Worm (Caenorhabditis elegans) whole organism, L2 larva: Measurements from ENCODE around the gene emc-2.
A peak's percentile ranks its signal among the peaks of the same experiment; 100 is the strongest.

Source experiments
- R02D3.7 ChIP-seq: fragments of 150-350 bp; optimal IDR thresholded peaks from 2 replicates; lab custom pipeline; 2014; ENCODE audit warnings: missing biosample characterization, missing genetic modification characterization
- Y55F3AM.14 ChIP-seq: fragments of 200-800 bp; sonication (Bioruptor generic); optimal IDR thresholded peaks from 2 replicates; lab custom pipeline; 2018; ENCODE audit warnings: mild to moderate bottlenecking, missing genetic modification characterization, missing compliant biosample characterization
- ZK546.5 ChIP-seq: sonication (generic microtip); optimal IDR thresholded peaks from 2 replicates; lab custom pipeline; 2017; ENCODE audit warnings: missing biosample characterization, missing genetic modification characterization
- alr-1 ChIP-seq: fragments of 150-350 bp; optimal IDR thresholded peaks from 2 replicates; lab custom pipeline; 2014; ENCODE audit warnings: missing biosample characterization, missing genetic modification characterization
- ama-1 ChIP-seq: fragments of 150-350 bp; optimal IDR thresholded peaks from 2 replicates; lab custom pipeline; 2018; ENCODE audit warnings: inconsistent platforms
- blmp-1 ChIP-seq: sonication (generic microtip); optimal IDR thresholded peaks from 2 replicates; lab custom pipeline; 2017; ENCODE audit warnings: missing genetic modification characterization, mild to moderate bottlenecking, missing compliant biosample characterization, antibody characterized with exemption, moderate library complexity; ENCODE audit not compliant: insufficient read depth
- ceh-82 ChIP-seq: fragments of 150-350 bp; optimal IDR thresholded peaks from 2 replicates; lab custom pipeline; 2014; ENCODE audit warnings: missing biosample characterization, missing genetic modification characterization
- crh-2 ChIP-seq: sonication (generic microtip); optimal IDR thresholded peaks from 2 replicates; lab custom pipeline; 2017; ENCODE audit warnings: missing biosample characterization, missing genetic modification characterization
- dmd-4 ChIP-seq: sonication (generic microtip); optimal IDR thresholded peaks from 2 replicates; lab custom pipeline; 2017; ENCODE audit warnings: missing biosample characterization, missing genetic modification characterization
- egl-27 ChIP-seq: sonication (generic microtip); optimal IDR thresholded peaks from 3 replicates; lab custom pipeline; 2017; ENCODE audit warnings: missing biosample characterization, missing genetic modification reagents, missing genetic modification characterization
- elt-1 ChIP-seq: fragments of 150-350 bp; optimal IDR thresholded peaks from 2 replicates; lab custom pipeline; 2014; ENCODE audit warnings: missing biosample characterization, missing genetic modification characterization
- gmeb-1 ChIP-seq: fragments of 150-350 bp; optimal IDR thresholded peaks from 2 replicates; lab custom pipeline; 2014; ENCODE audit warnings: missing biosample characterization, missing genetic modification characterization
- lin-39 ChIP-seq: fragments of 150-350 bp; optimal IDR thresholded peaks from 2 replicates; lab custom pipeline; 2014; ENCODE audit warnings: missing biosample characterization, missing genetic modification reagents, missing genetic modification characterization
- lsy-2 ChIP-seq, 2 experiments: fragments of 150-350 bp in 1 of 2; sonication (generic microtip) in 1 of 2; optimal IDR thresholded peaks; 2 replicates each; lab custom pipeline; 2014 to 2017; ENCODE audit warnings: missing biosample characterization in 2 of 2, missing genetic modification characterization in 2 of 2
- mab-5 ChIP-seq: fragments of 150-350 bp; optimal IDR thresholded peaks from 2 replicates; lab custom pipeline; 2014; ENCODE audit warnings: missing biosample characterization, missing genetic modification characterization
- mbf-1 ChIP-seq: sonication (generic microtip); optimal IDR thresholded peaks from 2 replicates; lab custom pipeline; 2017; ENCODE audit warnings: missing biosample characterization, missing genetic modification characterization
- nhr-10 ChIP-seq: sonication (generic microtip); optimal IDR thresholded peaks from 2 replicates; lab custom pipeline; 2017; ENCODE audit warnings: missing biosample characterization, missing genetic modification characterization
- nhr-12 ChIP-seq: fragments of 150-350 bp; optimal IDR thresholded peaks from 2 replicates; lab custom pipeline; 2014; ENCODE audit warnings: missing biosample characterization, missing genetic modification characterization
- nhr-129 ChIP-seq: fragments of 150-350 bp; optimal IDR thresholded peaks from 2 replicates; lab custom pipeline; 2014; ENCODE audit warnings: missing biosample characterization, missing genetic modification characterization
- nhr-21 ChIP-seq: fragments of 150-350 bp; optimal IDR thresholded peaks from 2 replicates; lab custom pipeline; 2014; ENCODE audit warnings: missing biosample characterization, missing genetic modification characterization
- nhr-23 ChIP-seq: fragments of 150-350 bp; optimal IDR thresholded peaks from 2 replicates; lab custom pipeline; 2014; ENCODE audit warnings: missing biosample characterization, missing genetic modification reagents, missing genetic modification characterization
- nhr-237 ChIP-seq: fragments of 150-350 bp; optimal IDR thresholded peaks from 2 replicates; lab custom pipeline; 2014; ENCODE audit warnings: missing biosample characterization, missing genetic modification characterization
- nhr-25 ChIP-seq: fragments of 150-350 bp; sonication (generic microtip); optimal IDR thresholded peaks from 3 replicates; lab custom pipeline; 2014; ENCODE audit warnings: missing biosample characterization, missing genetic modification characterization
- sem-4 ChIP-seq: fragments of 150-350 bp; optimal IDR thresholded peaks from 2 replicates; lab custom pipeline; 2014; ENCODE audit warnings: missing biosample characterization, missing genetic modification reagents, missing genetic modification characterization
- sma-3 ChIP-seq: sonication (generic microtip); optimal IDR thresholded peaks from 2 replicates; lab custom pipeline; 2016; ENCODE audit warnings: missing genetic modification reagents, missing genetic modification characterization, missing compliant biosample characterization
- sma-9 ChIP-seq, 2 experiments: fragments of 150-350 bp in 1 of 2; sonication (generic microtip) in 1 of 2; optimal IDR thresholded peaks; 2 replicates each; lab custom pipeline; 2014 to 2016; ENCODE audit warnings: missing genetic modification characterization in 2 of 2, mild to moderate bottlenecking in 1 of 2, missing biosample characterization in 1 of 2, missing compliant biosample characterization in 1 of 2, missing genetic modification reagents in 1 of 2, moderate library complexity in 1 of 2
- unc-39 ChIP-seq: fragments of 150-350 bp; optimal IDR thresholded peaks from 2 replicates; lab custom pipeline; 2014; ENCODE audit warnings: missing biosample characterization, missing genetic modification characterization
- unc-55 ChIP-seq: fragments of 150-350 bp; sonication (generic microtip); optimal IDR thresholded peaks from 3 replicates; lab custom pipeline; 2014; ENCODE audit warnings: missing biosample characterization, missing genetic modification reagents, missing genetic modification characterization
- unc-62 ChIP-seq: fragments of 150-350 bp; optimal IDR thresholded peaks from 2 replicates; lab custom pipeline; 2014; ENCODE audit warnings: missing biosample characterization, missing genetic modification reagents, missing genetic modification characterization
- zag-1 ChIP-seq: fragments of 150-350 bp; optimal IDR thresholded peaks from 2 replicates; lab custom pipeline; 2014; ENCODE audit warnings: missing biosample characterization, missing genetic modification characterization
- ztf-1 ChIP-seq: fragments of 200-800 bp; sonication (Bioruptor generic); conservative IDR thresholded peaks from 2 replicates; pipeline ENCODE4 v1.3.6; 2022; ENCODE audit warnings: missing genetic modification characterization, missing compliant biosample characterization
- ztf-11 ChIP-seq: sonication (generic microtip); optimal IDR thresholded peaks from 2 replicates; lab custom pipeline; 2017; ENCODE audit warnings: missing biosample characterization, missing genetic modification characterization
- ztf-4 ChIP-seq: fragments of 150-350 bp; optimal IDR thresholded peaks from 2 replicates; lab custom pipeline; 2014; ENCODE audit warnings: missing biosample characterization, missing genetic modification characterization

The emc-2 gene

DNA sequence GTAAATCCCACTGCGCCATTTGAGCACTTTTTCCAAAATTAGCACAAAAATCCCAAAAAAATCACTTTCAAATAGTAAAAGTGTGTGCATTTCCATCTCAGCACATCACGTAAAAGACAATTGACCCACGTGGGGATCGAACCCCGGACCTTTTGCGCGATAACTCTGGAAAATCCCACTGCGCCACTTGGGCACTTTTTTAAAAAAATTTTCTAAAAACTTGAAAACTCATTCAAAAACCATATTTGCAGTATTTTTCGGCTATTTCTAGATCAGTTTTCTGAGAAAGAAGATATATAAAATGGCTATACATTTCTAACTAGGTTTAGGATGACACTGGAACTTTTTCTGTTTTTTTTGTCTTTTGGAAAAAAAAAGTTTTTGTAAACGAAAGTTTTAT is 34.1 kb upstream of the emc-2 start:
- peak; percentile 75 for TF ChIP-seq unc-55 (GFP tag; lab: Kevin White, UChicago)
- no peak for TF ChIP-seq ztf-4

DNA sequence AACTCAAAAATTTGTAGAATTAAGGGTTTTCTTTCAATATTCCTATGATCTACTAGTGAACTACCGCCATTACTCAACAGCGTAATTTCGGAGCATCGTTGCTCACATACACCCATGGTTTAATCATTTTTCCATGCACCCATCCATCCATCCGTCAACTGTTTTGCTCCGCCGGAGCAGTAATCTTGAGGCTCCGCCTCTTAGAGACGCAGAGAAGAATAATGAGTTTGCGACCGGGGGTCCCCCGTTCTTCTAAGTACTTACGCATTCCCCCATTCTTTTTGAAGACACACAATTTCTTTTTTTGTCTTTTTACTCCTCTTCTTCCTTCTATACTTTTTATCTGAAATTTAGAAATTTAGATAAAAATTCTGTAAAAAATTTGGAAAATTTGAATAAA is 32.3 kb upstream of the emc-2 start:
- TF ChIP-seq nhr-12 = no peak
- TF ChIP-seq zag-1 (tag; lab: Kevin White, UChicago) = peak; percentile 43

DNA sequence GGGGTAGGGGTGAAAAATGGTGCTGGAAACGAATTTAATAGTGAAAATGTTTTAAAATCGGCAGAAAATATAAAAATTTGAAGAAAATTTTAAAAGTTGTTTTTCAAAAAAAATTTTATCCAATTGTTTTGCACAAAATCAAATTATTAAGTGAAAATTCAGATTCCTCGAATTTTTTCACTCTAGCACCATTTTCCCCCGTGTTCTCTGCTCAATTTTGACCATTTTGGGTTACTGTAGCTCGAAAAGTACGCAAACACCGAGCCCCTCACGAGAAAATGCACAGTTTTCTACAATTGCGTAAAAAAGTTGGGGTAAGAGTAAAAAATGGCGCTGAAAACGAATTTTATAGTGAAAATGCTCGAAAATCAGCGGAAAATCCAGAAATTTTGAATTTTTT is 24.0 kb upstream of the emc-2 start:
- no peak for TF ChIP-seq alr-1 (tag; lab: Kevin White, UChicago)
- no peak for TF ChIP-seq nhr-129 (tag; lab: Kevin White, UChicago)
- TF ChIP-seq nhr-12 = no peak
- TF ChIP-seq R02D3.7 = no peak
- TF ChIP-seq lin-39 (tag; lab: Kevin White, UChicago) = no peak
- no peak for TF ChIP-seq ztf-1 (GFP tag; lab: Robert Waterston, UW)
- TF ChIP-seq zag-1 (tag; lab: Kevin White, UChicago) = no peak
- no peak for TF ChIP-seq ztf-11
- no peak for TF ChIP-seq sma-3 (GFP tag; lab: Kevin White, UChicago)
- TF ChIP-seq unc-39 = no peak
- TF ChIP-seq unc-62 = no peak
- no peak for TF ChIP-seq nhr-237
- no peak for TF ChIP-seq egl-27
- TF ChIP-seq blmp-1 (tag; lab: Kevin White, UChicago) = no peak
- no peak for TF ChIP-seq mab-5 (tag; lab: Kevin White, UChicago)
- TF ChIP-seq nhr-25 = no peak
- TF ChIP-seq nhr-21 = no peak
- TF ChIP-seq Y55F3AM.14 (GFP tag; lab: Kevin White, UChicago) = no peak
- TF ChIP-seq ceh-82 = no peak

DNA sequence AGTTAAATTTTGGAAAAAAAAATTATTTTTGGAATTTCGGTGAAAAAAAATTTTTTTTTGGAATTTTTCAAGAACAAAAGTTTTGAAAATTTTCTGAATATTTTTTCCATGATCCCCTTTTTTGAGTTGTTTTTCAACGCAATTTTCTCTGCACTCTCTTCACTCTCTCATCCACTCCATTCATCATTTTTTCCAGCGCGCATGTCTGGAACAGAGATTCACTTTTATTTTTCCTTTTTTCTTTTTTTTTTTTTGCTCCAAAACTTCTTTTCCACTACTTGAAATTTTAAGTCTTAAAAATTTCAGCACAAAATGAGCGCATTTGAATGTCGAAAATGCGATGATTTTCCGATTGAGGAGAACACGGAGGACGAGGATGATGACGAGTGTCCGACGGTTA is 20.8 kb upstream of the emc-2 start, which contains the start of gene jip-1:
jip-1 (plus strand) TSS at position 301 of the 400 bp plus-strand sequence.
- TF ChIP-seq blmp-1 (tag; lab: Kevin White, UChicago) (no peak), Y55F3AM.14 (GFP tag; lab: Kevin White, UChicago) (no peak), nhr-129 (tag; lab: Kevin White, UChicago) (no peak), dmd-4 (tag; lab: Kevin White, UChicago) (no peak), ztf-1 (GFP tag; lab: Robert Waterston, UW) (no peak), ZK546.5 (tag; lab: Kevin White, UChicago) (no peak), ama-1 (no peak), ceh-82 (no peak), elt-1 (tag; lab: Kevin White, UChicago) (no peak), nhr-23 (tag; lab: Kevin White, UChicago) (no peak), ztf-11 (no peak), sem-4 (tag; lab: Kevin White, UChicago) (no peak), sma-9 (GFP tag; optimal IDR thresholded peaks at IDR 0.05; lab: Kevin White, UChicago) (no peak), sma-9 (tag; optimal IDR thresholded peaks at IDR 0.05; lab: Kevin White, UChicago) (no peak), crh-2 (tag; lab: Kevin White, UChicago) (no peak), nhr-10 (tag; lab: Kevin White, UChicago) (no peak)
- TF ChIP-seq, all 48 proteins: peak for 0

DNA sequence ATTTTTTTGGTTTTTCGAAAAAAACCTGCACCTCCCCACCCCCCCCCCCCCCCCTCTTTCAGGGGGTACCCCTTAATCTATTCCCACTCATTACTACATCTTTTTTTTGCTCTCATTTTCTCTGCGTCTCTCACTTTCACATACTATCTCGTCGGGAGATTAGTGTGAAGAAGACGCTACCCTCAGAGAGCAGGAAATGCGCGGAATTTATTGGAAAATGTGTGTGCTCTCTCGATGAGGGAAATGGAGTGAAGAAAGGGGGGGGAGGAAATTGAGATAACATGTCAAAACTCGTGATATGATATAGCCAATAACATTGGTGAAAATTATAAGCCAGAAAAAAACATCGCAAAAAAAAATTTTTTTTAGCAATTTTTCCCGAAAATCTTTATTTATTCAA is 19.7 kb upstream of the emc-2 start:
- TF ChIP-seq lsy-2 (tag; optimal IDR thresholded peaks at IDR 0.05; lab: Kevin White, UChicago) (no peak), mbf-1 (no peak)

DNA sequence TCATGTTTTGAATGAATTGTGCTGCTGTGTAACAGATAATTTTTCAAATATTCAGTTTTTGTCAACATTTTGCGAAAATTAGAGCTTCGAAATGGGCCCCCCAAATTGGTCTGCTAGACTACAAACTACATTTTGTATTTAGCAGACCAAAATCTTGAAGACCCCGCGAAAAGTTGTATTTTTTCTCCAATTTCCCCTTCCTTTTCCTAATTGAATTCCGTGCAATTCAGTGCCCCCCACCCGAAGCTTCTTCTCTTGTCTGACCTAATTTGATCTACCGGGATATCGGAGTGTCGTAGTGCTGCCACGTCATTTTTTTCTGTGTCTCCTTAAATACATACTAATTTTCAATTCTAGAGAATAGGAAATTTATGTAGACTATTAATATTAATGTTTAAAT is 18.1 kb upstream of the emc-2 start:
- TF ChIP-seq gmeb-1 (tag; lab: Kevin White, UChicago) (no peak), crh-2 (tag; lab: Kevin White, UChicago) (peak; percentile 43), sem-4 (tag; lab: Kevin White, UChicago) (peak; percentile 27)
- TF ChIP-seq, all 48 proteins: peak for 2
